Worm (Caenorhabditis elegans) whole organism, mixed stage, embryonic: ENCODE data around the gene cdka-1.

ENCODE experiments used
- drap-1 ChIP-seq: fragments of 200-800 bp; sonication (Bioruptor generic); optimal IDR thresholded peaks from 3 replicates; lab custom pipeline; 2018; ENCODE audit warnings: mild to moderate bottlenecking, missing genetic modification characterization, missing compliant biosample characterization
- elt-3 ChIP-seq: fragments of 150-350 bp; optimal IDR thresholded peaks from 2 replicates; lab custom pipeline; 2014; ENCODE audit warnings: missing biosample characterization, missing genetic modification characterization
- pha-4 ChIP-seq: fragments of 150-350 bp; optimal IDR thresholded peaks from 2 replicates; lab custom pipeline; 2018; ENCODE audit warnings: missing biosample characterization, missing genetic modification reagents, missing genetic modification characterization
- unc-120 ChIP-seq: sonication (generic microtip); optimal IDR thresholded peaks from 2 replicates; lab custom pipeline; 2017; ENCODE audit warnings: missing genetic modification characterization, missing compliant biosample characterization; ENCODE audit not compliant: poor library complexity, severe bottlenecking
- unc-62 ChIP-seq: fragments of 150-350 bp; optimal IDR thresholded peaks from 2 replicates; lab custom pipeline; 2014; ENCODE audit warnings: missing biosample characterization, missing genetic modification reagents, missing genetic modification characterization

DNA sequence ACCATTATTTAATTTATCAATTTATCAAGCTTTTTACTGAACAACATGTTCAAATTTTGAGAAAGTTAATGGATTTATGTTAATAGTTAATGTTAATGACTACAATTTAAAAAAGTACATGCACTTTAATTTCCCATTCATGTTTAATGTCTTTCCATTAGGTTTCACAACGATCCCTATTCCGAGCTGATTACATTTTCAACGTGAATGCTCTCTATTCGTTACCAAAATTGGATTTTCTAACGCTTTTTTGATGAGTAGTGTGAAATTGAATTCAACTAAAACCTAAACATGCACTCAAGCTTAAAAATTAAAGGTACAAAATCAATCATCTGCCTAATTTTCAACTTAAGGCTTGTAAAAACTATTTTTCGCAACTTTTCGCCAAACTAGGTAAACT, 1.2 kb upstream of the cdka-1 start:
- TF ChIP-seq elt-3: no peak
- TF ChIP-seq unc-62 (GFP tag; lab: Kevin White, UChicago): no peak
- no peak for TF ChIP-seq pha-4
- no peak for TF ChIP-seq unc-120
- TF ChIP-seq drap-1 (GFP tag; lab: Kevin White, UChicago): no peak
